Fruit fly (Drosophila melanogaster) whole organism, embryonic: ENCODE results near the gene CG15418.

Experiments used
- Bdp1 ChIP-seq: fragments of 200-800 bp; sonication (Bioruptor generic); optimal IDR thresholded peaks from 3 replicates; lab custom pipeline; 2016; ENCODE audit warnings: missing biosample characterization, missing genetic modification characterization
- CG10543 ChIP-seq: fragments of 200-800 bp; sonication (Bioruptor generic); optimal IDR thresholded peaks from 3 replicates; lab custom pipeline; 2017; ENCODE audit warnings: missing biosample characterization, mild to moderate bottlenecking, missing genetic modification characterization, moderate library complexity
- CG12744 ChIP-seq: fragments of 200-800 bp; sonication (Bioruptor generic); optimal IDR thresholded peaks from 2 replicates; lab custom pipeline; 2016; ENCODE audit warnings: missing biosample characterization, missing genetic modification characterization
- CG42726 ChIP-seq: fragments of 200-800 bp; sonication (Bioruptor generic); IDR thresholded peaks from 2 replicates; pipeline ENCODE4 v1.3.6; 2022; ENCODE audit warnings: missing biosample characterization, missing genetic modification characterization; ENCODE audit not compliant: partially characterized antibody
- CG6854 ChIP-seq: fragments of 200-800 bp; sonication (Bioruptor generic); optimal IDR thresholded peaks from 3 replicates; lab custom pipeline; 2017; ENCODE audit warnings: missing biosample characterization, mild to moderate bottlenecking, missing genetic modification characterization
- Dad ChIP-seq: fragments of 200-800 bp; sonication (Bioruptor generic); optimal IDR thresholded peaks from 3 replicates; lab custom pipeline; 2016; ENCODE audit warnings: missing biosample characterization, missing genetic modification characterization
- Dref ChIP-seq: fragments of 200-800 bp; sonication (Bioruptor generic); IDR thresholded peaks from 2 replicates; pipeline ENCODE4 v1.3.6; 2022; ENCODE audit warnings: missing biosample characterization, missing genetic modification characterization
- ap ChIP-seq: fragments of 200-800 bp; sonication (Bioruptor generic); IDR thresholded peaks from 2 replicates; pipeline ENCODE4 v1.3.6; 2022; ENCODE audit warnings: missing biosample characterization, missing genetic modification characterization
- ara ChIP-seq: fragments of 200-800 bp; sonication (Bioruptor generic); IDR thresholded peaks from 2 replicates; pipeline ENCODE4 v1.3.6; 2022; ENCODE audit warnings: missing biosample characterization, missing genetic modification characterization
- crc ChIP-seq: fragments of 200-800 bp; sonication (Bioruptor generic); optimal IDR thresholded peaks from 2 replicates; lab custom pipeline; 2016; ENCODE audit warnings: missing biosample characterization, missing genetic modification characterization
- jing ChIP-seq: fragments of 200-800 bp; sonication (Bioruptor generic); optimal IDR thresholded peaks from 2 replicates; lab custom pipeline; 2018; ENCODE audit warnings: missing biosample characterization, mild to moderate bottlenecking, missing genetic modification characterization
- kay ChIP-seq: fragments of 200-800 bp; sonication (Bioruptor generic); optimal IDR thresholded peaks from 2 replicates; lab custom pipeline; 2016; ENCODE audit warnings: missing biosample characterization, missing genetic modification characterization

DNA sequence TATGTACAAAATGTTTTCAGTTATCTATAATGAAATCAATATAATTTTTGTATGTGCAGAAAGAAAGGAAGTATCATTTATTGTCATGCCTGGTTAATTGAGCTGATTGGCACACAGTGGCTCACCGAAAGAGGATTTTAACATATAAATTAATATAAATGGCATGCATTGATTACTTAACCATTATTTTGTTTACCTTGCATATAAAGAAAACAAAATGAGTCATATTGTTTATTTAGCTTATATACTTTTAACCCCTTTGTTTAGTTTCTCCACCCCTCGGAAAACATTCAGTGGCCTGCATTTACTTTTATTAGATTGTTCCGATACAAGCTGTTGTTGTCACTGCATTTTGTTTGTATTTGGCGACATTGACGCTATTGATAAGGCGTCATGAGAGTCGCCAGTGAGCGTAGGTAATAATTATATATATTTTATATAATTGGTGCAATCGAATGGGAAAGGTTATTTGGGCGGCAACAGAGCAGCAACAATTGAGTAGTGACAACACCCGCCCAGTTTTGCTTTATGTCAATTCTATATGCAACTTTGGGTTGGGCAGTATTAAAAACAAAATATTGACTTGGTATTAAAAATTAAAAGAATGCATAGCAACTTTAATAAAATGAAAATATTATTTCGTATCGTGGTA lies 26.1 kb upstream of the CG15418 start:
- TF ChIP-seq CG12744 (GFP tag; lab: Kevin White, UChicago), result no peak
- no peak for TF ChIP-seq Bdp1
- no peak for TF ChIP-seq Dad (GFP tag; lab: Kevin White, UChicago)
- TF ChIP-seq crc (GFP tag; lab: Kevin White, UChicago), result no peak
- TF ChIP-seq Dref (GFP tag; lab: Robert Waterston, UW), result no peak
- no peak for TF ChIP-seq ara
- TF ChIP-seq CG42726 (GFP tag; lab: Robert Waterston, UW), result no peak
- TF ChIP-seq kay (GFP tag; lab: Kevin White, UChicago), result no peak
- no peak for TF ChIP-seq CG6854
- TF ChIP-seq ap (GFP tag; lab: Robert Waterston, UW), result no peak
- TF ChIP-seq CG10543 (GFP tag; lab: Kevin White, UChicago), result no peak
- no peak for TF ChIP-seq jing (GFP tag; lab: Kevin White, UChicago)
